Worm (Caenorhabditis elegans): ENCODE results near the gene F40G9.17.

- TF ChIP-seq snpc-4 (tag; optimal IDR thresholded peaks at IDR 0.05) (no peak), elt-2 (tag; optimal IDR thresholded peaks at IDR 0.05) (no peak), nhr-23 (tag; optimal IDR thresholded peaks at IDR 0.05) (no peak), egl-27 (tag; optimal IDR thresholded peaks at IDR 0.05) (no peak), nhr-76 (tag; optimal IDR thresholded peaks at IDR 0.05) (no peak), ama-1 (optimal IDR thresholded peaks at IDR 0.05) (no peak), lin-39 (tag; optimal IDR thresholded peaks at IDR 0.05) (no peak), skn-1 (tag; optimal IDR thresholded peaks at IDR 0.05) (no peak)
These were observed 15.1 kb upstream of the F40G9.17 start, which contains the start of gene F40G9.6 for ce11 chrIII:179123-179592.

Measured in whole organism, L3 larva.